Worm (Caenorhabditis elegans) whole organism, L3 larva: ENCODE data around the gene idh-2.

Experiments
- R02D3.7 ChIP-seq: fragments of 150-350 bp; optimal IDR thresholded peaks from 2 replicates; lab custom pipeline; 2014; ENCODE audit warnings: missing biosample characterization, missing genetic modification characterization
- ZK546.5 ChIP-seq: sonication (generic microtip); optimal IDR thresholded peaks from 2 replicates; lab custom pipeline; 2017; ENCODE audit warnings: missing biosample characterization, missing genetic modification characterization
- aly-2 ChIP-seq: fragments of 150-350 bp; optimal IDR thresholded peaks from 2 replicates; lab custom pipeline; 2014; ENCODE audit warnings: missing biosample characterization, missing genetic modification characterization
- ama-1 ChIP-seq: fragments of 150-350 bp; optimal IDR thresholded peaks from 2 replicates; lab custom pipeline; 2018
- ceh-16 ChIP-seq: sonication (generic microtip); optimal IDR thresholded peaks from 2 replicates; lab custom pipeline; 2017; ENCODE audit warnings: missing biosample characterization, missing genetic modification characterization
- ceh-28 ChIP-seq: fragments of 150-350 bp; optimal IDR thresholded peaks from 2 replicates; lab custom pipeline; 2014; ENCODE audit warnings: missing biosample characterization, missing genetic modification reagents, missing genetic modification characterization
- ceh-9 ChIP-seq: sonication (generic microtip); optimal IDR thresholded peaks from 2 replicates; lab custom pipeline; 2018; ENCODE audit warnings: missing biosample characterization, missing genetic modification characterization
- daf-12 ChIP-seq: fragments of 150-350 bp; optimal IDR thresholded peaks from 2 replicates; lab custom pipeline; 2014; ENCODE audit warnings: missing biosample characterization, missing genetic modification reagents, missing genetic modification characterization
- egl-27 ChIP-seq: sonication (generic microtip); optimal IDR thresholded peaks from 4 replicates; lab custom pipeline; 2017; ENCODE audit warnings: missing biosample characterization, missing genetic modification reagents, missing genetic modification characterization
- egl-5 ChIP-seq: fragments of 150-350 bp; optimal IDR thresholded peaks from 2 replicates; lab custom pipeline; 2017; ENCODE audit warnings: missing biosample characterization, missing genetic modification reagents, missing genetic modification characterization, inconsistent platforms
- elt-2 ChIP-seq: sonication (generic microtip); optimal IDR thresholded peaks from 2 replicates; lab custom pipeline; 2016; ENCODE audit warnings: missing genetic modification reagents, mild to moderate bottlenecking, missing genetic modification characterization, missing compliant biosample characterization
- eor-1 ChIP-seq, 2 experiments: fragments of 150-350 bp; optimal IDR thresholded peaks; 2 replicates each; lab custom pipeline; 2014 to 2018; ENCODE audit warnings: missing biosample characterization in 2 of 2, missing genetic modification characterization in 2 of 2
- fkh-10 ChIP-seq: sonication (generic microtip); optimal IDR thresholded peaks from 2 replicates; lab custom pipeline; 2017; ENCODE audit warnings: missing biosample characterization, missing genetic modification reagents, missing genetic modification characterization
- fkh-2 ChIP-seq: fragments of 150-350 bp; optimal IDR thresholded peaks from 2 replicates; lab custom pipeline; 2014; ENCODE audit warnings: missing biosample characterization, missing genetic modification reagents, missing genetic modification characterization
- hmg-11 ChIP-seq: sonication (generic microtip); optimal IDR thresholded peaks from 2 replicates; lab custom pipeline; 2016; ENCODE audit warnings: missing genetic modification characterization, missing compliant biosample characterization
- jun-1 ChIP-seq: fragments of 150-350 bp; optimal IDR thresholded peaks from 2 replicates; lab custom pipeline; 2014; ENCODE audit warnings: missing biosample characterization, missing genetic modification reagents, missing genetic modification characterization
- lsy-12 ChIP-seq: sonication (generic microtip); optimal IDR thresholded peaks from 2 replicates; lab custom pipeline; 2016; ENCODE audit warnings: mild to moderate bottlenecking, missing genetic modification characterization, missing compliant biosample characterization
- mml-1 ChIP-seq: fragments of 150-350 bp; sonication (generic microtip); optimal IDR thresholded peaks from 3 replicates; lab custom pipeline; 2014; ENCODE audit warnings: missing biosample characterization, missing genetic modification characterization
- nfya-1 ChIP-seq: sonication (generic microtip); optimal IDR thresholded peaks from 2 replicates; lab custom pipeline; 2017; ENCODE audit warnings: missing genetic modification characterization, mild to moderate bottlenecking, missing compliant biosample characterization, antibody characterized with exemption, moderate library complexity; ENCODE audit not compliant: insufficient read depth
- nhr-237 ChIP-seq: fragments of 150-350 bp; optimal IDR thresholded peaks from 2 replicates; lab custom pipeline; 2014; ENCODE audit warnings: missing biosample characterization, missing genetic modification characterization
- nhr-43 ChIP-seq: sonication (generic microtip); optimal IDR thresholded peaks from 2 replicates; lab custom pipeline; 2016; ENCODE audit warnings: mild to moderate bottlenecking, missing genetic modification characterization, missing compliant biosample characterization; ENCODE audit not compliant: poor library complexity, severe bottlenecking
- nhr-76 ChIP-seq: fragments of 150-350 bp; sonication (generic microtip); optimal IDR thresholded peaks from 5 replicates; lab custom pipeline; 2014; ENCODE audit warnings: missing biosample characterization, missing genetic modification characterization
- nhr-77 ChIP-seq: fragments of 150-350 bp; optimal IDR thresholded peaks from 2 replicates; lab custom pipeline; 2014; ENCODE audit warnings: missing biosample characterization, missing genetic modification characterization
- pha-4 ChIP-seq: fragments of 150-350 bp; optimal IDR thresholded peaks from 2 replicates; lab custom pipeline; 2014; ENCODE audit warnings: missing biosample characterization, missing genetic modification reagents, missing genetic modification characterization
- pqm-1 ChIP-seq: fragments of 150-350 bp; optimal IDR thresholded peaks from 2 replicates; lab custom pipeline; 2017; ENCODE audit warnings: missing biosample characterization, missing genetic modification characterization, inconsistent platforms
- skn-1 ChIP-seq: fragments of 150-350 bp; optimal IDR thresholded peaks from 2 replicates; lab custom pipeline; 2014; ENCODE audit warnings: missing biosample characterization, missing genetic modification characterization
- snpc-4 ChIP-seq: fragments of 150-350 bp; optimal IDR thresholded peaks from 2 replicates; lab custom pipeline; 2014; ENCODE audit warnings: missing biosample characterization, missing genetic modification characterization
- unc-39 ChIP-seq: sonication (generic microtip); optimal IDR thresholded peaks from 4 replicates; lab custom pipeline; 2017; ENCODE audit warnings: missing biosample characterization, missing genetic modification characterization
- zag-1 ChIP-seq: fragments of 150-350 bp; optimal IDR thresholded peaks from 2 replicates; lab custom pipeline; 2014; ENCODE audit warnings: missing biosample characterization, missing genetic modification characterization
- ztf-11 ChIP-seq: fragments of 150-350 bp; optimal IDR thresholded peaks from 2 replicates; lab custom pipeline; 2014; ENCODE audit warnings: missing biosample characterization, missing genetic modification characterization
- ztf-4 ChIP-seq: fragments of 150-350 bp; optimal IDR thresholded peaks from 2 replicates; lab custom pipeline; 2014; ENCODE audit warnings: missing biosample characterization, missing genetic modification characterization

Gene idh-2

DNA sequence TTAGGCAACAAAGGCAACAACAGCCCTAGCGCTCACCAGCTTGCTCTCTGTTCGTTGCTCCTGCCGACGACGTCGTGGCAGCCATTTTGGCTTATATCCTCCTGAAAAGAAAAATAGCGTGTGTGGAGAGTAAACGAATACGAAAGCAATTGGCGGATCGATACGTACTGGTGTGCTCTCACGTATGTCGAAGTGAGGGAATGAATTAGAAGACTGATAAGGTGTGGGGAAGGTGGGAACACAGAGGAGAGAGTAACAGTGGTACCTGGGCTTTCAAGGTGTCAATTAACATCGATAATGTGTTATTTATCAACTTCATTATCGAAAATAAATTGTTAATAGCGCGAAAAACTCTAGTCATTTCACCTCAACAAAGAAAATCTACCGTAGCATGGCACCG, 7.0 kb upstream of the idh-2 start, which contains the start of gene C34F6.5:
Gene C34F6.5, minus strand, starts transcription at position 101 of the 400 bp plus-strand sequence.
- TF ChIP-seq ztf-11 (no peak), lsy-12 (tag; lab: Kevin White, UChicago) (no peak), nhr-76 (tag; lab: Kevin White, UChicago) (no peak), mml-1 (tag; lab: Kevin White, UChicago) (no peak), skn-1 (tag; lab: Kevin White, UChicago) (no peak)

DNA sequence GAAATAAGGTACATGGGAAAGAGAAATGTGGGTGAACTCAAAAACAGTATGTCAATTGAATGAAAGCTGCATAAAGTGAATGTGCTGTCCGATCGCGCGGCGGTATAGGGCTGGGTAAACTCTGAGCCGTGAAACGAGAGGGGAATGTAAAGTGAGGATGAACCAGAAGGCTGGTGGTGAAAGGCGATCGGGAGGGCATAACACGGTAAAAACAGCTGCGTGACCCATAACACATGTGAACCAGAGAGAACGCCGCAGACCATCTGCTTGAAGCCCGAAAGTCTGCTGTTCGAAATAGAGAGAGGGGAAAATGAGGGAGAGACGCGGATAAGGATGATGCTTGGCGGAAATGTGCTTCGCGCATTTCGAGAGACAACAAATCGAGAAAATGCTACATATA, 5.4 kb upstream of the idh-2 start:
- TF ChIP-seq aly-2 (tag; lab: Kevin White, UChicago) (no peak), ceh-16 (tag; lab: Kevin White, UChicago) (no peak), daf-12 (tag; lab: Kevin White, UChicago) (no peak), elt-2 (tag; lab: Kevin White, UChicago) (no peak), lsy-12 (tag; lab: Kevin White, UChicago) (no peak)
- TF ChIP-seq, all 47 proteins: peak for 0

DNA sequence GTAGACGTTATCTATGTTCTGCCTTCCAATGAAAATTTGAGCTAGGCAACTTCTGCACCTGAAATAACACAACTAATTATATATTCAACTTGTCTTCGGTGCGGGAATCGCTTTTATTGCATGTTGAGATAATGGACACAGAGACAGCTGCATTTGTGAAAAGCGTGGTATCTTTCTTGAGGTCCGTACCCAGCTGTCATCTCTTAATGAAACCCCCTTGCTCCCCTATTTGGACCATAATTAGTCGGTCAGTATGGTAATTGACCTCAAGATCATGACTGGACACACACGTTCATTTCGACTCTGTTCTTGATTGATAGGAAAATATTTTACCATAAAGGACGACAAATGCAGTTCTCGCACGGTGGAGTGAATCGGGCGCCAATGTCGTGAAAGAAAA, 4.4 kb upstream of the idh-2 start:
- TF ChIP-seq ceh-16 (tag; lab: Kevin White, UChicago) (no peak), snpc-4 (tag; lab: Kevin White, UChicago) (no peak), ceh-9 (tag; lab: Kevin White, UChicago) (no peak), ztf-11 (no peak), skn-1 (tag; lab: Kevin White, UChicago) (no peak), egl-5 (tag; lab: Kevin White, UChicago) (no peak), fkh-2 (tag; lab: Kevin White, UChicago) (no peak), ZK546.5 (tag; lab: Kevin White, UChicago) (no peak), pqm-1 (no peak), egl-27 (no peak), nhr-237 (tag; lab: Kevin White, UChicago) (no peak), R02D3.7 (tag; lab: Kevin White, UChicago) (no peak), nhr-77 (tag; lab: Kevin White, UChicago) (no peak), zag-1 (tag; lab: Kevin White, UChicago) (no peak), fkh-10 (no peak), jun-1 (tag; lab: Kevin White, UChicago) (no peak)

DNA sequence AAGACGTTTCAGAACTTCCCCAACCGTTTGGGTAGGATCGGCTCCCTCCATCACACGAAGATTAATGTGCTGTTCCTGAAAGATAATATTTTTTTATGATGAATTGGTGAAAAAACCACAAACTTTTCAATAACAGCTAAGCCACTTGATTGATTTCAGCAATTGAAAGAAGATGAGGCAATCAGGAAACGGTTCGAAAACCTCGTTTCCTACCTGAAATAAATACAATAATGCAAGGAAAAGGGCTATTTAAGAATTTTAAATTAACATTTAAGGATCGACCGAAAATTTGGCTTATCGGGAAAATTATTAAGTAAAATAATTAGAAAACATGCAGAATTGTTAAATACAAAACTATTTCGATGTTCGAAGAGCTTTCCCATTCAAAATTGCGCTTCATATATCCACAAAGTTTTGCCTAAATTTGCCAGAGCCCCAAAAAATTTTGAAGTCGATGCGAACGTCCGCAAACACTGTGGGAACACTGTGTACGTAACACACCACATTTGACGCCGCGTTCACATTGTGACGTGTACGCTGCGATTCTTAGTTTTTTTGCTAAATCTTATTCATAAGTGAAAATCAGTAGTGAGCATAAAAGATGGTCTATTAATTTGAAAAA, 6.9 kb downstream of the idh-2 start, which contains the start of gene C34F6.9:
Gene C34F6.9, minus strand, starts transcription at position 51 of the 622 bp plus-strand sequence.
- no peak for TF ChIP-seq eor-1 (tag; optimal IDR thresholded peaks at IDR 0.05; lab: Kevin White, UChicago)
- TF ChIP-seq ceh-28 (tag; lab: Kevin White, UChicago), result no peak
- peak; percentile 31 for TF ChIP-seq hmg-11 (tag; lab: Kevin White, UChicago)
- no peak for TF ChIP-seq ceh-16 (tag; lab: Kevin White, UChicago)
- no peak for TF ChIP-seq fkh-10

DNA sequence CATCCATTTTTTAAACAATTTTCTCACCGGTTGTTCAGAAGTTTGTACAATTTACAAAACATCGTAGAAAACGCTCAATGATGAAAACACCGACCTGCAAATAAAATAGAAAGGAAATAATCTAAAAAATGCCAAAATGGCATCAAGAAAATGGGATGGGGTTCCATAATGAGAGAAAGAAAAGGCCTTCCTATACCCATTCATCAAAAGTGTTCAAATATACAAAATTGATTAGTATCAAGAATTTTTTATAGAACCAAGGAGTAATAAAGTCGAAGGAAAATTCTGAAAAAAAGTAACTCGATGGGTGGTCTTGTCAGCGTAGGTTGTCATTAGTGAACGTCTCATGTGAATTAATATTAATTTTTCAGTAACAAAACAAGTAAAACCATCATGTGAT, 10.8 kb downstream of the idh-2 start, which contains the start of gene C34F6.12:
Gene C34F6.12, minus strand, starts transcription at position 101 of the 400 bp plus-strand sequence.
- TF ChIP-seq unc-39 (tag; lab: Kevin White, UChicago) (no peak), nfya-1 (tag; lab: Kevin White, UChicago) (no peak), pha-4 (tag; lab: Kevin White, UChicago) (no peak), R02D3.7 (tag; lab: Kevin White, UChicago) (no peak), egl-27 (no peak), ztf-11 (no peak), ama-1 (lab: Kevin White, UChicago) (no peak), egl-5 (tag; lab: Kevin White, UChicago) (no peak), ztf-4 (no peak), eor-1 (tag; optimal IDR thresholded peaks at IDR 0.05; lab: Kevin White, UChicago) (no peak), nhr-43 (tag; lab: Kevin White, UChicago) (no peak), nhr-77 (tag; lab: Kevin White, UChicago) (no peak), ZK546.5 (tag; lab: Kevin White, UChicago) (no peak), aly-2 (tag; lab: Kevin White, UChicago) (no peak)
